Worm (Caenorhabditis elegans) whole organism, L2 larva: ENCODE measurements around the gene ptp-5.1.
"Not testable (repeated sequence)": the region's sequence is repeated elsewhere in the genome, so short reads cannot be mapped to it uniquely, and the experiment has no call there.

ENCODE experiments used
- C34F6.9 ChIP-seq: fragments of 150-350 bp; optimal IDR thresholded peaks from 2 replicates; lab custom pipeline; 2014; ENCODE audit warnings: missing biosample characterization, missing genetic modification characterization
- F13H6.1 ChIP-seq: sonication (generic microtip); optimal IDR thresholded peaks from 2 replicates; lab custom pipeline; 2016; ENCODE audit warnings: missing genetic modification characterization, missing compliant biosample characterization
- R02D3.7 ChIP-seq: fragments of 150-350 bp; optimal IDR thresholded peaks from 2 replicates; lab custom pipeline; 2014; ENCODE audit warnings: missing biosample characterization, missing genetic modification characterization
- alr-1 ChIP-seq: fragments of 150-350 bp; optimal IDR thresholded peaks from 2 replicates; lab custom pipeline; 2014; ENCODE audit warnings: missing biosample characterization, missing genetic modification characterization
- aly-2 ChIP-seq: fragments of 150-350 bp; optimal IDR thresholded peaks from 2 replicates; lab custom pipeline; 2014; ENCODE audit warnings: missing biosample characterization, missing genetic modification characterization
- ama-1 ChIP-seq: fragments of 150-350 bp; optimal IDR thresholded peaks from 2 replicates; lab custom pipeline; 2018; ENCODE audit warnings: inconsistent platforms
- blmp-1 ChIP-seq: sonication (generic microtip); optimal IDR thresholded peaks from 2 replicates; lab custom pipeline; 2017; ENCODE audit warnings: missing genetic modification characterization, mild to moderate bottlenecking, missing compliant biosample characterization, antibody characterized with exemption, moderate library complexity; ENCODE audit not compliant: insufficient read depth
- ceh-16 ChIP-seq: fragments of 150-350 bp; optimal IDR thresholded peaks from 2 replicates; lab custom pipeline; 2014; ENCODE audit warnings: missing biosample characterization, missing genetic modification characterization
- ceh-82 ChIP-seq: fragments of 150-350 bp; optimal IDR thresholded peaks from 2 replicates; lab custom pipeline; 2014; ENCODE audit warnings: missing biosample characterization, missing genetic modification characterization
- crh-2 ChIP-seq: sonication (generic microtip); optimal IDR thresholded peaks from 2 replicates; lab custom pipeline; 2017; ENCODE audit warnings: missing biosample characterization, missing genetic modification characterization
- dmd-4 ChIP-seq: sonication (generic microtip); optimal IDR thresholded peaks from 2 replicates; lab custom pipeline; 2017; ENCODE audit warnings: missing biosample characterization, missing genetic modification characterization
- egl-27 ChIP-seq: sonication (generic microtip); optimal IDR thresholded peaks from 3 replicates; lab custom pipeline; 2017; ENCODE audit warnings: missing biosample characterization, missing genetic modification reagents, missing genetic modification characterization
- elt-1 ChIP-seq: fragments of 150-350 bp; optimal IDR thresholded peaks from 2 replicates; lab custom pipeline; 2014; ENCODE audit warnings: missing biosample characterization, missing genetic modification characterization
- fos-1 ChIP-seq: fragments of 150-350 bp; optimal IDR thresholded peaks from 2 replicates; lab custom pipeline; 2014; ENCODE audit warnings: missing biosample characterization, missing genetic modification characterization
- gmeb-1 ChIP-seq: fragments of 150-350 bp; optimal IDR thresholded peaks from 2 replicates; lab custom pipeline; 2014; ENCODE audit warnings: missing biosample characterization, missing genetic modification characterization
- lin-11 ChIP-seq: fragments of 150-350 bp; sonication (generic microtip); optimal IDR thresholded peaks from 2 replicates; lab custom pipeline; 2014; ENCODE audit warnings: missing biosample characterization, missing genetic modification characterization, inconsistent platforms, mixed read lengths
- lin-13 ChIP-seq: fragments of 150-350 bp; optimal IDR thresholded peaks from 2 replicates; lab custom pipeline; 2014; ENCODE audit warnings: missing biosample characterization, missing genetic modification reagents, missing genetic modification characterization
- lin-39 ChIP-seq: fragments of 150-350 bp; optimal IDR thresholded peaks from 2 replicates; lab custom pipeline; 2014; ENCODE audit warnings: missing biosample characterization, missing genetic modification reagents, missing genetic modification characterization
- lsy-2 ChIP-seq, 2 experiments: fragments of 150-350 bp in 1 of 2; sonication (generic microtip) in 1 of 2; optimal IDR thresholded peaks; 2 replicates each; lab custom pipeline; 2014 to 2017; ENCODE audit warnings: missing biosample characterization in 2 of 2, missing genetic modification characterization in 2 of 2
- mab-5 ChIP-seq: fragments of 150-350 bp; optimal IDR thresholded peaks from 2 replicates; lab custom pipeline; 2014; ENCODE audit warnings: missing biosample characterization, missing genetic modification characterization
- mbf-1 ChIP-seq: sonication (generic microtip); optimal IDR thresholded peaks from 2 replicates; lab custom pipeline; 2017; ENCODE audit warnings: missing biosample characterization, missing genetic modification characterization
- nhr-10 ChIP-seq: sonication (generic microtip); optimal IDR thresholded peaks from 2 replicates; lab custom pipeline; 2017; ENCODE audit warnings: missing biosample characterization, missing genetic modification characterization
- nhr-11 ChIP-seq: fragments of 150-350 bp; optimal IDR thresholded peaks from 2 replicates; lab custom pipeline; 2014; ENCODE audit warnings: missing biosample characterization, missing genetic modification characterization
- nhr-129 ChIP-seq: fragments of 150-350 bp; optimal IDR thresholded peaks from 2 replicates; lab custom pipeline; 2014; ENCODE audit warnings: missing biosample characterization, missing genetic modification characterization
- nhr-21 ChIP-seq: fragments of 150-350 bp; optimal IDR thresholded peaks from 2 replicates; lab custom pipeline; 2014; ENCODE audit warnings: missing biosample characterization, missing genetic modification characterization
- nhr-23 ChIP-seq: fragments of 150-350 bp; optimal IDR thresholded peaks from 2 replicates; lab custom pipeline; 2014; ENCODE audit warnings: missing biosample characterization, missing genetic modification reagents, missing genetic modification characterization
- nhr-25 ChIP-seq: fragments of 150-350 bp; sonication (generic microtip); optimal IDR thresholded peaks from 3 replicates; lab custom pipeline; 2014; ENCODE audit warnings: missing biosample characterization, missing genetic modification characterization
- nhr-6 ChIP-seq: fragments of 150-350 bp; optimal IDR thresholded peaks from 2 replicates; lab custom pipeline; 2014; ENCODE audit warnings: missing biosample characterization, missing genetic modification characterization
- nhr-77 ChIP-seq: fragments of 150-350 bp; optimal IDR thresholded peaks from 2 replicates; lab custom pipeline; 2014; ENCODE audit warnings: missing biosample characterization, missing genetic modification characterization
- peb-1 ChIP-seq: fragments of 150-350 bp; optimal IDR thresholded peaks from 2 replicates; lab custom pipeline; 2014; ENCODE audit warnings: missing biosample characterization, missing genetic modification characterization
- sem-4 ChIP-seq: fragments of 150-350 bp; optimal IDR thresholded peaks from 2 replicates; lab custom pipeline; 2014; ENCODE audit warnings: missing biosample characterization, missing genetic modification reagents, missing genetic modification characterization
- skn-1 ChIP-seq: sonication (generic microtip); optimal IDR thresholded peaks from 2 replicates; lab custom pipeline; 2017; ENCODE audit warnings: missing biosample characterization, missing genetic modification characterization
- sma-3 ChIP-seq: sonication (generic microtip); optimal IDR thresholded peaks from 2 replicates; lab custom pipeline; 2016; ENCODE audit warnings: missing genetic modification reagents, missing genetic modification characterization, missing compliant biosample characterization
- sma-9 ChIP-seq, 2 experiments: fragments of 150-350 bp in 1 of 2; sonication (generic microtip) in 1 of 2; optimal IDR thresholded peaks; 2 replicates each; lab custom pipeline; 2014 to 2016; ENCODE audit warnings: missing genetic modification characterization in 2 of 2, mild to moderate bottlenecking in 1 of 2, missing biosample characterization in 1 of 2, missing compliant biosample characterization in 1 of 2, missing genetic modification reagents in 1 of 2, moderate library complexity in 1 of 2
- unc-39 ChIP-seq: fragments of 150-350 bp; optimal IDR thresholded peaks from 2 replicates; lab custom pipeline; 2014; ENCODE audit warnings: missing biosample characterization, missing genetic modification characterization
- unc-55 ChIP-seq: fragments of 150-350 bp; sonication (generic microtip); optimal IDR thresholded peaks from 3 replicates; lab custom pipeline; 2014; ENCODE audit warnings: missing biosample characterization, missing genetic modification reagents, missing genetic modification characterization
- unc-62 ChIP-seq: fragments of 150-350 bp; optimal IDR thresholded peaks from 2 replicates; lab custom pipeline; 2014; ENCODE audit warnings: missing biosample characterization, missing genetic modification reagents, missing genetic modification characterization
- ztf-11 ChIP-seq: sonication (generic microtip); optimal IDR thresholded peaks from 2 replicates; lab custom pipeline; 2017; ENCODE audit warnings: missing biosample characterization, missing genetic modification characterization
- ztf-4 ChIP-seq: fragments of 150-350 bp; optimal IDR thresholded peaks from 2 replicates; lab custom pipeline; 2014; ENCODE audit warnings: missing biosample characterization, missing genetic modification characterization

The ptp-5.1 gene

ce11 chrIV:5162941-5163340 is 3.2 kb upstream of the ptp-5.1 start, which contains the start of the genes nspd-3 and C24D10.2:
TSS of gene nspd-3 (minus strand) at chrIV:5163041.
TSS of gene C24D10.2 (plus strand) at chrIV:5163339.
- not testable (repeated sequence) for TF ChIP-seq nhr-25 (tag; lab: Kevin White, UChicago); sma-3; nhr-21 (tag; lab: Kevin White, UChicago)
- TF ChIP-seq, all 48 proteins: peak for 0; not testable (repeated sequence) for 48

ce11 chrIV:5165626-5166025 is 504 bp upstream of the ptp-5.1 start, which contains the start of gene nspd-6:
TSS of gene nspd-6 (minus strand) at chrIV:5165726.
- TF ChIP-seq lin-39, gmeb-1, alr-1 (tag; lab: Kevin White, UChicago): not testable (repeated sequence)

- TF ChIP-seq F13H6.1 = peak; percentile 68
- TF ChIP-seq R02D3.7 (tag; lab: Kevin White, UChicago) = no peak
- no peak for TF ChIP-seq sma-3
- peak; percentile 48 for TF ChIP-seq C34F6.9 (tag; lab: Kevin White, UChicago)
- TF ChIP-seq lin-11 (tag; lab: Kevin White, UChicago) = no peak
- TF ChIP-seq sma-9 (GFP tag; optimal IDR thresholded peaks at IDR 0.05; lab: Kevin White, UChicago) = peak; percentile 41
- no peak for TF ChIP-seq sma-9 (tag; optimal IDR thresholded peaks at IDR 0.05; lab: Kevin White, UChicago)
- TF ChIP-seq nhr-129 (tag; lab: Kevin White, UChicago) = peak; percentile 68
- TF ChIP-seq egl-27 = no peak
Measured at ce11 chrIV:5169335-5169734, 3.2 kb downstream of the ptp-5.1 start.

ce11 chrIV:5171994-5172528 is 5.9 kb downstream of the ptp-5.1 start:
- TF ChIP-seq F13H6.1 (peak; percentile 9), skn-1 (no peak), nhr-11 (tag; lab: Kevin White, UChicago) (no peak), nhr-77 (no peak), fos-1 (tag; lab: Kevin White, UChicago) (no peak), ama-1 (lab: Kevin White, UChicago) (no peak), blmp-1 (no peak), lsy-2 (tag; optimal IDR thresholded peaks at IDR 0.05; lab: Kevin White, UChicago) (no peak), nhr-23 (tag; lab: Kevin White, UChicago) (no peak), crh-2 (no peak), aly-2 (no peak), gmeb-1 (tag; lab: Kevin White, UChicago) (no peak), nhr-129 (tag; lab: Kevin White, UChicago) (peak; percentile 3), elt-1 (tag; lab: Kevin White, UChicago) (no peak), mab-5 (no peak)

- TF ChIP-seq nhr-6 (tag; lab: Kevin White, UChicago) (no peak), peb-1 (tag; lab: Kevin White, UChicago) (no peak), ceh-82 (no peak), nhr-77 (no peak)
Measured at ce11 chrIV:5173032-5173431, 6.9 kb downstream of the ptp-5.1 start, which contains the start of gene lam-1. TSS of gene lam-1 (plus strand) at chrIV:5173332.

ce11 chrIV:5183755-5184166 is 17.6 kb downstream of the ptp-5.1 start, which contains the start of gene W03F8.4:
TSS of gene W03F8.4 (plus strand) at chrIV:5184123.
- TF ChIP-seq nhr-11 (tag; lab: Kevin White, UChicago) (no peak), peb-1 (tag; lab: Kevin White, UChicago) (no peak), nhr-77 (peak; percentile 60), unc-39 (no peak), nhr-23 (tag; lab: Kevin White, UChicago) (no peak), fos-1 (tag; lab: Kevin White, UChicago) (peak; percentile 82), ceh-82 (peak; percentile 63), egl-27 (peak; percentile 68), lin-39 (tag; lab: Kevin White, UChicago) (no peak), lin-13 (GFP tag; lab: Kevin White, UChicago) (peak; percentile 91), gmeb-1 (tag; lab: Kevin White, UChicago) (peak; percentile 99), skn-1 (peak; percentile 59), ceh-16 (tag; lab: Kevin White, UChicago) (peak; percentile 82), unc-55 (GFP tag; lab: Kevin White, UChicago) (peak; percentile 90), ama-1 (lab: Kevin White, UChicago) (no peak), unc-62 (GFP tag; lab: Kevin White, UChicago) (no peak), nhr-129 (tag; lab: Kevin White, UChicago) (peak; percentile 92), lsy-2 (tag; optimal IDR thresholded peaks at IDR 0.05; lab: Kevin White, UChicago) (peak; percentile 92 to 96), mbf-1 (no peak), sma-3 (peak; percentile 97), ztf-4 (tag; lab: Kevin White, UChicago) (peak; percentile 90), sem-4 (tag; lab: Kevin White, UChicago) (peak; percentile 94), mab-5 (peak; percentile 88), dmd-4 (peak; percentile 45), nhr-25 (tag; lab: Kevin White, UChicago) (peak; percentile 96), ztf-11 (no peak), F13H6.1 (peak; percentile 93), alr-1 (tag; lab: Kevin White, UChicago) (no peak), blmp-1 (peak; percentile 100), nhr-10 (tag; lab: Kevin White, UChicago) (peak; percentile 57), sma-9 (GFP tag; optimal IDR thresholded peaks at IDR 0.05; lab: Kevin White, UChicago) (peak; percentile 96), sma-9 (tag; optimal IDR thresholded peaks at IDR 0.05; lab: Kevin White, UChicago) (no peak), R02D3.7 (tag; lab: Kevin White, UChicago) (peak; percentile 76)
